Worm (Caenorhabditis elegans): ENCODE data around the gene aakg-2.

The aakg-2 gene

ce11 chrX:16871355-16871754, 2.5 kb upstream of the aakg-2 start:
- TF ChIP-seq fos-1 (tag; optimal IDR thresholded peaks at IDR 0.05) (peak; percentile 45), crh-2 (tag; optimal IDR thresholded peaks at IDR 0.05) (peak; percentile 1), Y55F3AM.14 (GFP tag; optimal IDR thresholded peaks at IDR 0.05) (no peak), mdl-1 (tag; optimal IDR thresholded peaks at IDR 0.05) (peak in 1 of 2 experiments; percentile 50), nhr-77 (tag; optimal IDR thresholded peaks at IDR 0.05) (no peak), blmp-1 (tag; optimal IDR thresholded peaks at IDR 0.05; ENCODE audit: insufficient read depth) (peak; percentile 80), sma-9 (GFP tag; optimal IDR thresholded peaks at IDR 0.05) (peak; percentile 80), sma-9 (tag; optimal IDR thresholded peaks at IDR 0.05) (no peak), zag-1 (tag; optimal IDR thresholded peaks at IDR 0.05) (no peak), nhr-25 (tag; optimal IDR thresholded peaks at IDR 0.05) (peak; percentile 69), elt-1 (tag; optimal IDR thresholded peaks at IDR 0.05) (no peak), lin-39 (tag; optimal IDR thresholded peaks at IDR 0.05) (no peak), sma-3 (GFP tag; optimal IDR thresholded peaks at IDR 0.05) (peak; percentile 35), nhr-21 (tag; optimal IDR thresholded peaks at IDR 0.05) (peak; percentile 56), nhr-23 (tag; optimal IDR thresholded peaks at IDR 0.05) (no peak), sem-4 (tag; optimal IDR thresholded peaks at IDR 0.05) (peak; percentile 27)

- TF ChIP-seq ama-1 (optimal IDR thresholded peaks at IDR 0.05) (no peak), nhr-129 (tag; optimal IDR thresholded peaks at IDR 0.05) (no peak), peb-1 (tag; optimal IDR thresholded peaks at IDR 0.05) (no peak), ztf-1 (GFP tag; conservative IDR thresholded peaks at IDR 0.05) (no peak), ztf-11 (tag; optimal IDR thresholded peaks at IDR 0.05) (no peak), nhr-23 (tag; optimal IDR thresholded peaks at IDR 0.05) (no peak), ztf-4 (tag; optimal IDR thresholded peaks at IDR 0.05) (no peak), lin-39 (tag; optimal IDR thresholded peaks at IDR 0.05) (no peak), nhr-21 (tag; optimal IDR thresholded peaks at IDR 0.05) (no peak), sma-9 (GFP tag; optimal IDR thresholded peaks at IDR 0.05) (no peak), sma-9 (tag; optimal IDR thresholded peaks at IDR 0.05) (no peak), ceh-16 (tag; optimal IDR thresholded peaks at IDR 0.05) (no peak), nhr-237 (tag; optimal IDR thresholded peaks at IDR 0.05) (no peak), nhr-11 (tag; optimal IDR thresholded peaks at IDR 0.05) (no peak), nhr-12 (tag; optimal IDR thresholded peaks at IDR 0.05) (no peak), snpc-4 (tag; optimal IDR thresholded peaks at IDR 0.05) (no peak), unc-62 (GFP tag; optimal IDR thresholded peaks at IDR 0.05) (no peak), elt-1 (tag; optimal IDR thresholded peaks at IDR 0.05) (no peak), C34F6.9 (tag; optimal IDR thresholded peaks at IDR 0.05) (no peak)
These were observed 3.2 kb downstream of the aakg-2 start for ce11 chrX:16865675-16866074.

- TF ChIP-seq ztf-11 (tag; optimal IDR thresholded peaks at IDR 0.05) (no peak), elt-3 (tag; optimal IDR thresholded peaks at IDR 0.05) (no peak), nhr-23 (tag; optimal IDR thresholded peaks at IDR 0.05) (no peak), ztf-1 (GFP tag; conservative IDR thresholded peaks at IDR 0.05) (no peak), dmd-4 (tag; optimal IDR thresholded peaks at IDR 0.05) (no peak), zag-1 (tag; optimal IDR thresholded peaks at IDR 0.05) (no peak), nhr-25 (tag; optimal IDR thresholded peaks at IDR 0.05) (no peak), alr-1 (tag; optimal IDR thresholded peaks at IDR 0.05) (no peak), ceh-82 (tag; optimal IDR thresholded peaks at IDR 0.05) (no peak), nhr-77 (tag; optimal IDR thresholded peaks at IDR 0.05) (no peak), ama-1 (optimal IDR thresholded peaks at IDR 0.05) (no peak), nhr-10 (tag; optimal IDR thresholded peaks at IDR 0.05) (no peak), F13H6.1 (tag; optimal IDR thresholded peaks at IDR 0.05) (no peak), nhr-12 (tag; optimal IDR thresholded peaks at IDR 0.05) (no peak), R02D3.7 (tag; optimal IDR thresholded peaks at IDR 0.05) (no peak)
These were observed 3.8 kb downstream of the aakg-2 start for ce11 chrX:16865016-16865415.

ce11 chrX:16863320-16863719, 5.5 kb downstream of the aakg-2 start:
- TF ChIP-seq nhr-237 (tag; optimal IDR thresholded peaks at IDR 0.05) (no peak), egl-27 (tag; optimal IDR thresholded peaks at IDR 0.05) (no peak), ceh-82 (tag; optimal IDR thresholded peaks at IDR 0.05) (no peak), ztf-4 (tag; optimal IDR thresholded peaks at IDR 0.05) (no peak), fos-1 (tag; optimal IDR thresholded peaks at IDR 0.05) (no peak), gmeb-1 (tag; optimal IDR thresholded peaks at IDR 0.05) (no peak), dmd-4 (tag; optimal IDR thresholded peaks at IDR 0.05) (no peak), nhr-21 (tag; optimal IDR thresholded peaks at IDR 0.05) (no peak), nhr-23 (tag; optimal IDR thresholded peaks at IDR 0.05) (no peak), nhr-25 (tag; optimal IDR thresholded peaks at IDR 0.05) (no peak), nhr-77 (tag; optimal IDR thresholded peaks at IDR 0.05) (no peak), nhr-10 (tag; optimal IDR thresholded peaks at IDR 0.05) (no peak), sem-4 (tag; optimal IDR thresholded peaks at IDR 0.05) (no peak), unc-39 (tag; optimal IDR thresholded peaks at IDR 0.05) (no peak), sma-9 (GFP tag; optimal IDR thresholded peaks at IDR 0.05) (no peak), sma-9 (tag; optimal IDR thresholded peaks at IDR 0.05) (no peak), Y55F3AM.14 (GFP tag; optimal IDR thresholded peaks at IDR 0.05) (no peak)
